Fruit fly (Drosophila melanogaster) whole organism, pupa: Measurements from ENCODE around the gene CG14419.

Experiments
- CG13204 ChIP-seq: fragments of 200-800 bp; sonication (Bioruptor generic); optimal IDR thresholded peaks from 2 replicates; lab custom pipeline; 2018; ENCODE audit warnings: missing biosample characterization, mild to moderate bottlenecking, missing genetic modification characterization, moderate library complexity
- CG32121 ChIP-seq: fragments of 200-800 bp; sonication (Bioruptor generic); IDR thresholded peaks from 2 replicates; pipeline ENCODE4 v1.3.6; 2022; ENCODE audit warnings: missing biosample characterization, missing genetic modification characterization
- CG8159 ChIP-seq: fragments of 200-800 bp; sonication (Bioruptor generic); optimal IDR thresholded peaks from 3 replicates; lab custom pipeline; 2018; ENCODE audit warnings: missing biosample characterization, mild to moderate bottlenecking, missing genetic modification characterization, moderate library complexity
- CG9948 ChIP-seq: fragments of 200-800 bp; sonication (Bioruptor generic); optimal IDR thresholded peaks from 2 replicates; lab custom pipeline; 2018; ENCODE audit warnings: missing biosample characterization, mild to moderate bottlenecking, missing genetic modification characterization, moderate library complexity
- Ets98B ChIP-seq: fragments of 200-800 bp; sonication (Bioruptor generic); IDR thresholded peaks from 2 replicates; pipeline ENCODE4 v1.3.6; 2022; ENCODE audit warnings: missing biosample characterization, missing genetic modification characterization
- fd96Ca ChIP-seq: fragments of 200-800 bp; sonication (Bioruptor generic); IDR thresholded peaks from 3 replicates; pipeline ENCODE4 v1.3.6; 2022; ENCODE audit warnings: missing biosample characterization, missing genetic modification characterization
- gl ChIP-seq: fragments of 200-800 bp; sonication (Bioruptor generic); optimal IDR thresholded peaks from 2 replicates; lab custom pipeline; 2018; ENCODE audit warnings: missing biosample characterization, mild to moderate bottlenecking, missing genetic modification characterization

DNA sequence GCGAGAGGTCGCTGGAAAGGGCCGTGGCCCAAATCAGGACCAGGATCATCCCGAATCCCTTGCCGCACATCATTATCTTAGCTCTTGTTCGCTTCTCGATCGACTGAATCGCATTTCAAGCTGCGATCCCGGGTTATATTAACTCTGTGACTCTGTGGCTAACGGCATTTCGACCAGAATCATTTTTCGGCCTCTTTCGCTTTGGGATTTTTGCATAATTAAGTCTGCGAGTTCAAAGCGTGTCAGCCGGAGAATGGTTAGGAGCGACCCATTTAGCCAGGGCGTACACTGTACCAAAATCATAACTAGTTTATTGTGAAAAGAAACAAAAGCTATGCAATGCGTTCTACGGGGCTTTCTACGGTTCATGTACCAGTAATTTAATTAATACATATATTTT lies 2.2 kb downstream of the CG14419 start, which contains the start of gene CG14418:
- TF ChIP-seq CG32121 (no peak), gl (tag; lab: Kevin White, UChicago) (no peak), CG13204 (GFP tag; lab: Kevin White, UChicago) (no peak), Ets98B (no peak), fd96Ca (GFP tag; lab: Robert Waterston, UW) (no peak), CG8159 (tag; lab: Kevin White, UChicago) (no peak), CG9948 (tag; lab: Kevin White, UChicago) (no peak)
